Worm (Caenorhabditis elegans) whole organism, L2 larva: ENCODE measurements around the gene pitr-4.

Experiments
- C34F6.9 ChIP-seq: fragments of 150-350 bp; optimal IDR thresholded peaks from 2 replicates; lab custom pipeline; 2014; ENCODE audit warnings: missing biosample characterization, missing genetic modification characterization
- F13H6.1 ChIP-seq: sonication (generic microtip); optimal IDR thresholded peaks from 2 replicates; lab custom pipeline; 2016; ENCODE audit warnings: missing genetic modification characterization, missing compliant biosample characterization
- R02D3.7 ChIP-seq: fragments of 150-350 bp; optimal IDR thresholded peaks from 2 replicates; lab custom pipeline; 2014; ENCODE audit warnings: missing biosample characterization, missing genetic modification characterization
- Y55F3AM.14 ChIP-seq: fragments of 200-800 bp; sonication (Bioruptor generic); optimal IDR thresholded peaks from 2 replicates; lab custom pipeline; 2018; ENCODE audit warnings: mild to moderate bottlenecking, missing genetic modification characterization, missing compliant biosample characterization
- ZK546.5 ChIP-seq: sonication (generic microtip); optimal IDR thresholded peaks from 2 replicates; lab custom pipeline; 2017; ENCODE audit warnings: missing biosample characterization, missing genetic modification characterization
- alr-1 ChIP-seq: fragments of 150-350 bp; optimal IDR thresholded peaks from 2 replicates; lab custom pipeline; 2014; ENCODE audit warnings: missing biosample characterization, missing genetic modification characterization
- aly-2 ChIP-seq: fragments of 150-350 bp; optimal IDR thresholded peaks from 2 replicates; lab custom pipeline; 2014; ENCODE audit warnings: missing biosample characterization, missing genetic modification characterization
- ama-1 ChIP-seq: fragments of 150-350 bp; optimal IDR thresholded peaks from 2 replicates; lab custom pipeline; 2018; ENCODE audit warnings: inconsistent platforms
- blmp-1 ChIP-seq: sonication (generic microtip); optimal IDR thresholded peaks from 2 replicates; lab custom pipeline; 2017; ENCODE audit warnings: missing genetic modification characterization, mild to moderate bottlenecking, missing compliant biosample characterization, antibody characterized with exemption, moderate library complexity; ENCODE audit not compliant: insufficient read depth
- ceh-16 ChIP-seq: fragments of 150-350 bp; optimal IDR thresholded peaks from 2 replicates; lab custom pipeline; 2014; ENCODE audit warnings: missing biosample characterization, missing genetic modification characterization
- ceh-82 ChIP-seq: fragments of 150-350 bp; optimal IDR thresholded peaks from 2 replicates; lab custom pipeline; 2014; ENCODE audit warnings: missing biosample characterization, missing genetic modification characterization
- crh-2 ChIP-seq: sonication (generic microtip); optimal IDR thresholded peaks from 2 replicates; lab custom pipeline; 2017; ENCODE audit warnings: missing biosample characterization, missing genetic modification characterization
- dmd-4 ChIP-seq: sonication (generic microtip); optimal IDR thresholded peaks from 2 replicates; lab custom pipeline; 2017; ENCODE audit warnings: missing biosample characterization, missing genetic modification characterization
- egl-27 ChIP-seq: sonication (generic microtip); optimal IDR thresholded peaks from 3 replicates; lab custom pipeline; 2017; ENCODE audit warnings: missing biosample characterization, missing genetic modification reagents, missing genetic modification characterization
- elt-1 ChIP-seq: fragments of 150-350 bp; optimal IDR thresholded peaks from 2 replicates; lab custom pipeline; 2014; ENCODE audit warnings: missing biosample characterization, missing genetic modification characterization
- elt-3 ChIP-seq: sonication (generic microtip); optimal IDR thresholded peaks from 2 replicates; lab custom pipeline; 2017; ENCODE audit warnings: missing biosample characterization, missing genetic modification characterization
- fos-1 ChIP-seq: fragments of 150-350 bp; optimal IDR thresholded peaks from 2 replicates; lab custom pipeline; 2014; ENCODE audit warnings: missing biosample characterization, missing genetic modification characterization
- gmeb-1 ChIP-seq: fragments of 150-350 bp; optimal IDR thresholded peaks from 2 replicates; lab custom pipeline; 2014; ENCODE audit warnings: missing biosample characterization, missing genetic modification characterization
- lin-11 ChIP-seq: fragments of 150-350 bp; sonication (generic microtip); optimal IDR thresholded peaks from 2 replicates; lab custom pipeline; 2014; ENCODE audit warnings: missing biosample characterization, missing genetic modification characterization, inconsistent platforms, mixed read lengths
- lin-13 ChIP-seq: fragments of 150-350 bp; optimal IDR thresholded peaks from 2 replicates; lab custom pipeline; 2014; ENCODE audit warnings: missing biosample characterization, missing genetic modification reagents, missing genetic modification characterization
- lin-39 ChIP-seq: fragments of 150-350 bp; optimal IDR thresholded peaks from 2 replicates; lab custom pipeline; 2014; ENCODE audit warnings: missing biosample characterization, missing genetic modification reagents, missing genetic modification characterization
- lsy-2 ChIP-seq, 2 experiments: fragments of 150-350 bp in 1 of 2; sonication (generic microtip) in 1 of 2; optimal IDR thresholded peaks; 2 replicates each; lab custom pipeline; 2014 to 2017; ENCODE audit warnings: missing biosample characterization in 2 of 2, missing genetic modification characterization in 2 of 2
- mab-5 ChIP-seq: fragments of 150-350 bp; optimal IDR thresholded peaks from 2 replicates; lab custom pipeline; 2014; ENCODE audit warnings: missing biosample characterization, missing genetic modification characterization
- mbf-1 ChIP-seq: sonication (generic microtip); optimal IDR thresholded peaks from 2 replicates; lab custom pipeline; 2017; ENCODE audit warnings: missing biosample characterization, missing genetic modification characterization
- mdl-1 ChIP-seq, 2 experiments: fragments of 150-350 bp in 1 of 2; sonication (generic microtip) in 1 of 2; optimal IDR thresholded peaks; 2 replicates each; lab custom pipeline; 2017; ENCODE audit warnings: missing biosample characterization in 2 of 2, missing genetic modification characterization in 2 of 2
- nhr-10 ChIP-seq: sonication (generic microtip); optimal IDR thresholded peaks from 2 replicates; lab custom pipeline; 2017; ENCODE audit warnings: missing biosample characterization, missing genetic modification characterization
- nhr-11 ChIP-seq: fragments of 150-350 bp; optimal IDR thresholded peaks from 2 replicates; lab custom pipeline; 2014; ENCODE audit warnings: missing biosample characterization, missing genetic modification characterization
- nhr-12 ChIP-seq: fragments of 150-350 bp; optimal IDR thresholded peaks from 2 replicates; lab custom pipeline; 2014; ENCODE audit warnings: missing biosample characterization, missing genetic modification characterization
- nhr-129 ChIP-seq: fragments of 150-350 bp; optimal IDR thresholded peaks from 2 replicates; lab custom pipeline; 2014; ENCODE audit warnings: missing biosample characterization, missing genetic modification characterization
- nhr-21 ChIP-seq: fragments of 150-350 bp; optimal IDR thresholded peaks from 2 replicates; lab custom pipeline; 2014; ENCODE audit warnings: missing biosample characterization, missing genetic modification characterization
- nhr-23 ChIP-seq: fragments of 150-350 bp; optimal IDR thresholded peaks from 2 replicates; lab custom pipeline; 2014; ENCODE audit warnings: missing biosample characterization, missing genetic modification reagents, missing genetic modification characterization
- nhr-237 ChIP-seq: fragments of 150-350 bp; optimal IDR thresholded peaks from 2 replicates; lab custom pipeline; 2014; ENCODE audit warnings: missing biosample characterization, missing genetic modification characterization
- nhr-25 ChIP-seq: fragments of 150-350 bp; sonication (generic microtip); optimal IDR thresholded peaks from 3 replicates; lab custom pipeline; 2014; ENCODE audit warnings: missing biosample characterization, missing genetic modification characterization
- nhr-6 ChIP-seq: fragments of 150-350 bp; optimal IDR thresholded peaks from 2 replicates; lab custom pipeline; 2014; ENCODE audit warnings: missing biosample characterization, missing genetic modification characterization
- nhr-77 ChIP-seq: fragments of 150-350 bp; optimal IDR thresholded peaks from 2 replicates; lab custom pipeline; 2014; ENCODE audit warnings: missing biosample characterization, missing genetic modification characterization
- peb-1 ChIP-seq: fragments of 150-350 bp; optimal IDR thresholded peaks from 2 replicates; lab custom pipeline; 2014; ENCODE audit warnings: missing biosample characterization, missing genetic modification characterization
- sem-4 ChIP-seq: fragments of 150-350 bp; optimal IDR thresholded peaks from 2 replicates; lab custom pipeline; 2014; ENCODE audit warnings: missing biosample characterization, missing genetic modification reagents, missing genetic modification characterization
- skn-1 ChIP-seq: sonication (generic microtip); optimal IDR thresholded peaks from 2 replicates; lab custom pipeline; 2017; ENCODE audit warnings: missing biosample characterization, missing genetic modification characterization
- sma-3 ChIP-seq: sonication (generic microtip); optimal IDR thresholded peaks from 2 replicates; lab custom pipeline; 2016; ENCODE audit warnings: missing genetic modification reagents, missing genetic modification characterization, missing compliant biosample characterization
- sma-9 ChIP-seq, 2 experiments: fragments of 150-350 bp in 1 of 2; sonication (generic microtip) in 1 of 2; optimal IDR thresholded peaks; 2 replicates each; lab custom pipeline; 2014 to 2016; ENCODE audit warnings: missing genetic modification characterization in 2 of 2, mild to moderate bottlenecking in 1 of 2, missing biosample characterization in 1 of 2, missing compliant biosample characterization in 1 of 2, missing genetic modification reagents in 1 of 2, moderate library complexity in 1 of 2
- snpc-4 ChIP-seq: fragments of 150-350 bp; optimal IDR thresholded peaks from 2 replicates; lab custom pipeline; 2014; ENCODE audit warnings: missing biosample characterization, missing genetic modification characterization
- unc-39 ChIP-seq: fragments of 150-350 bp; optimal IDR thresholded peaks from 2 replicates; lab custom pipeline; 2014; ENCODE audit warnings: missing biosample characterization, missing genetic modification characterization
- unc-55 ChIP-seq: fragments of 150-350 bp; sonication (generic microtip); optimal IDR thresholded peaks from 3 replicates; lab custom pipeline; 2014; ENCODE audit warnings: missing biosample characterization, missing genetic modification reagents, missing genetic modification characterization
- unc-62 ChIP-seq: fragments of 150-350 bp; optimal IDR thresholded peaks from 2 replicates; lab custom pipeline; 2014; ENCODE audit warnings: missing biosample characterization, missing genetic modification reagents, missing genetic modification characterization
- zag-1 ChIP-seq: fragments of 150-350 bp; optimal IDR thresholded peaks from 2 replicates; lab custom pipeline; 2014; ENCODE audit warnings: missing biosample characterization, missing genetic modification characterization
- ztf-1 ChIP-seq: fragments of 200-800 bp; sonication (Bioruptor generic); conservative IDR thresholded peaks from 2 replicates; pipeline ENCODE4 v1.3.6; 2022; ENCODE audit warnings: missing genetic modification characterization, missing compliant biosample characterization
- ztf-11 ChIP-seq: sonication (generic microtip); optimal IDR thresholded peaks from 2 replicates; lab custom pipeline; 2017; ENCODE audit warnings: missing biosample characterization, missing genetic modification characterization
- ztf-4 ChIP-seq: fragments of 150-350 bp; optimal IDR thresholded peaks from 2 replicates; lab custom pipeline; 2014; ENCODE audit warnings: missing biosample characterization, missing genetic modification characterization

pitr-4 gene

ce11 chrV:9692649-9693112 is 31.3 kb upstream of the pitr-4 start, which contains the start of gene ZK287.7:
Gene ZK287.7 (plus strand): TSS chrV:9693062.
- TF ChIP-seq nhr-12 (tag; lab: Kevin White, UChicago) (no peak), zag-1 (tag; lab: Kevin White, UChicago) (no peak), mab-5 (no peak), R02D3.7 (tag; lab: Kevin White, UChicago) (no peak), nhr-77 (tag; lab: Kevin White, UChicago) (no peak), peb-1 (tag; lab: Kevin White, UChicago) (no peak), aly-2 (tag; lab: Kevin White, UChicago) (no peak), ztf-1 (GFP tag; lab: Robert Waterston, UW) (no peak), lin-13 (GFP tag; lab: Kevin White, UChicago) (no peak), blmp-1 (tag; lab: Kevin White, UChicago) (no peak), nhr-237 (no peak), crh-2 (tag; lab: Kevin White, UChicago) (no peak), sem-4 (tag; lab: Kevin White, UChicago) (no peak), elt-3 (no peak), ama-1 (lab: Kevin White, UChicago) (no peak), nhr-25 (tag; lab: Kevin White, UChicago) (no peak), unc-55 (no peak), F13H6.1 (tag; lab: Kevin White, UChicago) (no peak), sma-3 (GFP tag; lab: Kevin White, UChicago) (no peak), unc-62 (GFP tag; lab: Kevin White, UChicago) (no peak)

ce11 chrV:9692109-9692581 is 30.7 kb upstream of the pitr-4 start, which contains the start of gene ztf-9:
Gene ztf-9 (minus strand): TSS chrV:9692159.
- no peak for TF ChIP-seq nhr-12 (tag; lab: Kevin White, UChicago)
- TF ChIP-seq ZK546.5: no peak
- TF ChIP-seq nhr-11 (tag; lab: Kevin White, UChicago): no peak
- no peak for TF ChIP-seq lin-11
- no peak for TF ChIP-seq ztf-4 (tag; lab: Kevin White, UChicago)
- no peak for TF ChIP-seq nhr-77 (tag; lab: Kevin White, UChicago)
- no peak for TF ChIP-seq mab-5
- peak; percentile 20 for TF ChIP-seq snpc-4
- TF ChIP-seq sma-9 (GFP tag; optimal IDR thresholded peaks at IDR 0.05; lab: Kevin White, UChicago): no peak
- TF ChIP-seq sma-9 (tag; optimal IDR thresholded peaks at IDR 0.05; lab: Kevin White, UChicago): no peak
- no peak for TF ChIP-seq ama-1 (lab: Kevin White, UChicago)
- TF ChIP-seq nhr-237: no peak
- peak; percentile 86 for TF ChIP-seq blmp-1 (tag; lab: Kevin White, UChicago)
- TF ChIP-seq mdl-1 (tag; optimal IDR thresholded peaks at IDR 0.05; lab: Kevin White, UChicago): no peak
- TF ChIP-seq crh-2 (tag; lab: Kevin White, UChicago): peak; percentile 57
- TF ChIP-seq unc-55: peak; percentile 67
- peak; percentile 23 for TF ChIP-seq egl-27 (tag; lab: Kevin White, UChicago)
- no peak for TF ChIP-seq ztf-1 (GFP tag; lab: Robert Waterston, UW)
- TF ChIP-seq nhr-21: peak; percentile 15
- TF ChIP-seq elt-3: no peak
- peak; percentile 74 for TF ChIP-seq C34F6.9 (tag; lab: Kevin White, UChicago)
- no peak for TF ChIP-seq unc-39 (tag; lab: Kevin White, UChicago)
- TF ChIP-seq aly-2 (tag; lab: Kevin White, UChicago): no peak
- no peak for TF ChIP-seq peb-1 (tag; lab: Kevin White, UChicago)
- no peak for TF ChIP-seq R02D3.7 (tag; lab: Kevin White, UChicago)
- TF ChIP-seq nhr-25 (tag; lab: Kevin White, UChicago): no peak
- no peak for TF ChIP-seq nhr-10 (tag; lab: Kevin White, UChicago)
- TF ChIP-seq ceh-16 (tag; lab: Kevin White, UChicago): no peak
- peak; percentile 86 for TF ChIP-seq nhr-129 (tag; lab: Kevin White, UChicago)
- peak in 1 of 2 experiments; percentile 39 for TF ChIP-seq lsy-2 (tag; optimal IDR thresholded peaks at IDR 0.05; lab: Kevin White, UChicago)
- TF ChIP-seq dmd-4 (tag; lab: Kevin White, UChicago): no peak
- TF ChIP-seq lin-13 (GFP tag; lab: Kevin White, UChicago): no peak
- no peak for TF ChIP-seq alr-1 (tag; lab: Kevin White, UChicago)
- no peak for TF ChIP-seq lin-39 (tag; lab: Kevin White, UChicago)
- TF ChIP-seq skn-1: no peak
- TF ChIP-seq ztf-11 (tag; lab: Kevin White, UChicago): no peak
- TF ChIP-seq Y55F3AM.14: no peak
- TF ChIP-seq F13H6.1 (tag; lab: Kevin White, UChicago): peak; percentile 78
- TF ChIP-seq gmeb-1 (tag; lab: Kevin White, UChicago): peak; percentile 7
- peak; percentile 7 for TF ChIP-seq sem-4 (tag; lab: Kevin White, UChicago)
- peak; percentile 79 for TF ChIP-seq fos-1 (tag; lab: Kevin White, UChicago)
- TF ChIP-seq nhr-6 (tag; lab: Kevin White, UChicago): no peak
- no peak for TF ChIP-seq unc-62 (GFP tag; lab: Kevin White, UChicago)
- TF ChIP-seq nhr-23 (tag; lab: Kevin White, UChicago): no peak
- TF ChIP-seq sma-3 (GFP tag; lab: Kevin White, UChicago): no peak
- TF ChIP-seq mbf-1 (tag; lab: Kevin White, UChicago): no peak
- TF ChIP-seq elt-1 (tag; lab: Kevin White, UChicago): no peak
- TF ChIP-seq zag-1 (tag; lab: Kevin White, UChicago): peak; percentile 67
- no peak for TF ChIP-seq ceh-82 (tag; lab: Kevin White, UChicago)
